Worm (Caenorhabditis elegans) whole organism, early embryonic: ENCODE data around the gene ZK105.1.

Experiments used
- B0310.2 ChIP-seq: sonication (generic microtip); optimal IDR thresholded peaks from 2 replicates; lab custom pipeline; 2016; ENCODE audit warnings: mild to moderate bottlenecking, missing genetic modification characterization, missing compliant biosample characterization
- aly-1 ChIP-seq: sonication (generic microtip); optimal IDR thresholded peaks from 2 replicates; lab custom pipeline; 2016; ENCODE audit warnings: missing genetic modification characterization, missing compliant biosample characterization
- ama-1 ChIP-seq: fragments of 150-350 bp; optimal IDR thresholded peaks from 2 replicates; lab custom pipeline; 2014
- ceh-13 ChIP-seq: fragments of 200-800 bp; sonication (Bioruptor generic); optimal IDR thresholded peaks from 2 replicates; lab custom pipeline; 2018; ENCODE audit warnings: mild to moderate bottlenecking, missing genetic modification characterization, missing compliant biosample characterization
- ceh-36 ChIP-seq: sonication (generic microtip); optimal IDR thresholded peaks from 2 replicates; lab custom pipeline; 2016; ENCODE audit warnings: missing genetic modification characterization, inconsistent platforms, missing compliant biosample characterization
- ets-7 ChIP-seq: sonication (generic microtip); optimal IDR thresholded peaks from 2 replicates; lab custom pipeline; 2016; ENCODE audit warnings: missing genotype, missing genetic modification characterization, missing compliant biosample characterization
- flt-1 ChIP-seq: fragments of 200-800 bp; sonication (Bioruptor generic); IDR thresholded peaks from 2 replicates; pipeline ENCODE4 v1.3.6; 2022; ENCODE audit warnings: missing genetic modification characterization, missing compliant biosample characterization
- hmbx-1 ChIP-seq: sonication (generic microtip); optimal IDR thresholded peaks from 2 replicates; lab custom pipeline; 2016; ENCODE audit warnings: mild to moderate bottlenecking, missing genetic modification characterization, missing compliant biosample characterization
- hmg-4 ChIP-seq: fragments of 200-800 bp; sonication (Bioruptor generic); optimal IDR thresholded peaks from 2 replicates; lab custom pipeline; 2018; ENCODE audit warnings: mild to moderate bottlenecking, missing genetic modification characterization, missing compliant biosample characterization
- hnd-1 ChIP-seq: sonication (generic microtip); optimal IDR thresholded peaks from 2 replicates; lab custom pipeline; 2016; ENCODE audit warnings: missing genetic modification characterization, missing compliant biosample characterization
- scrt-1 ChIP-seq: fragments of 200-800 bp; sonication (Bioruptor generic); IDR thresholded peaks from 2 replicates; pipeline ENCODE4 v1.3.6; 2022; ENCODE audit warnings: missing genetic modification characterization, missing compliant biosample characterization
- sea-1 ChIP-seq: fragments of 200-800 bp; sonication (Bioruptor generic); conservative IDR thresholded peaks from 2 replicates; pipeline ENCODE4 v1.3.6; 2022; ENCODE audit warnings: missing genetic modification characterization, missing compliant biosample characterization
- tbx-11 ChIP-seq: fragments of 200-800 bp; sonication (Bioruptor generic); IDR thresholded peaks from 2 replicates; pipeline ENCODE4 v1.3.6; 2022; ENCODE audit warnings: missing genetic modification characterization, missing compliant biosample characterization
- tra-4 ChIP-seq: sonication (generic microtip); optimal IDR thresholded peaks from 2 replicates; lab custom pipeline; 2017; ENCODE audit warnings: missing genetic modification characterization, missing compliant biosample characterization

DNA sequence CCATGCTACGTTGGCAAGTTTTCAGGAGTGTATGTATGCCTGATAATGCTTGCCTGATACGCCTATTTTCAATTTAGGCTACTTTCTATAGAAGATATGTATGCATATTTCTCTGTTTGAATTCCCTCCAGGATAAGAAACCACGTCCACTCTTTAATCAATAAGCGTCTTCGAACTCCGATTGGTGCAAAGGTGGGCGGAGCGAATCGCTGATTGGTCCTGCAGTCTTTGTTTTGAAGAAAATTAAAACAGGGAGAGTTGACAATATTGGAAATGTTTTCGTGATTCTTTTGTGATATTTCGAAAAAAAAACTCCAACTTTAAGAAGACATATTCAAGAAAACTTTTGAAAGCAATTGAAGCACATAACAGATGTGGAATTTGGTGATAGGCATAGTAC, 48.1 kb downstream of the ZK105.1 start:
- TF ChIP-seq flt-1 (GFP tag; lab: Robert Waterston, UW) = no peak
- no peak for TF ChIP-seq ama-1
- no peak for TF ChIP-seq B0310.2 (tag; lab: Kevin White, UChicago)
- TF ChIP-seq tbx-11 (GFP tag; lab: Robert Waterston, UW) = no peak
- TF ChIP-seq ceh-36 = no peak
- no peak for TF ChIP-seq aly-1 (tag; lab: Kevin White, UChicago)
- no peak for TF ChIP-seq tra-4
- TF ChIP-seq hmbx-1 = no peak
- TF ChIP-seq sea-1 (GFP tag; lab: Robert Waterston, UW) = no peak
- no peak for TF ChIP-seq ets-7 (tag; lab: Kevin White, UChicago)
- TF ChIP-seq hmg-4 (GFP tag; lab: Kevin White, UChicago) = no peak
- no peak for TF ChIP-seq hnd-1 (tag; lab: Kevin White, UChicago)
- TF ChIP-seq ceh-13 (GFP tag; lab: Kevin White, UChicago) = no peak
- no peak for TF ChIP-seq scrt-1 (GFP tag; lab: Robert Waterston, UW)
